Fruit fly (Drosophila melanogaster) S2 (cell line): ENCODE results near the gene Lk.

Experiments used
- CG8478 ChIP-seq: fragments of >200 bp; optimal IDR thresholded peaks from 2 replicates; lab custom pipeline; 2018
- CTCF ChIP-seq, 2 experiments: fragments of >200 bp; optimal IDR thresholded peaks; 2 replicates each; lab custom pipeline; 2018

The Lk gene

DNA sequence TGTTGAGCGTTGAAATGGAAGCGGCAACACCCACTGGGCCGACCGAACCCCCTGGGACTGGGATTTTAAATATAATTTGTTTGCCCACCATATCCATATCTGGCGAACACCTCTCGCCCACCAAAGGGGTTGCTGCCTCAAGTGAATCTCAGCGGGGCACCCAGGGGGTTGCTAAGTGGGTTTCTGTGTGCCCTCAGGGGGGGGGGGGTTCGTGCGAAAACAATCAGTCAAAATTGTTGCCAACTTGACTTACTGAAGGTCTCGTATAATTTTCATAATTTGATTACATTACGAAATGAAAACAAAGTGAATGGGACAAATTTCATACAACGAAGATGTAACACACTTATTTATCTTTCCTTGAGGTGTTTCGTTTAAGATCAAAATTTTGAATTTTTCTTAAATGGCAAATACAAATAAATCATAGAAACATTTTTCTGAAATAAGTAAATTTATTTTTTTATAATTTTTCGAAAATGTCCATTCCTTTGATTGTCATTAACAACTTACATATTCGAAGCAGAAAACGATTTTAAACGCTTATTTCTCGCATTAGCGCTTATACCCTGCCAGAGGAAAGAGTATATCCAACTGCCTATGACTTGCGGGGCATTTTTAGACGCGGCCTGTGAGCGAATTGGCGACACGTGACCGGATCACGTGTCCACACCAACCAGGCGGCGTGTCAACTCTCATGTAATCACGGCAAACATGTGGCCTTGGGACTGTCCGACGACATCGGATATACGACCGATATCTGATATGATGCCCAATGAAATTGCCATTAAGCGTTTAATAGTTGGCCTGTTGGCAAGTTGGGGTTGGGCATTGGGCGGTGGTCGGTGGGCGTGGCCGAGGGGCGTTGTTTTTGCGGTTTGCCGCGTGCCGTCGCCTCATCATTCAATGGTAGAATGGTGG, 9.3 kb upstream of the Lk start:
- TF ChIP-seq CTCF (optimal IDR thresholded peaks at IDR 0.05; lab: Kevin White, UChicago) (no peak), CG8478 (lab: Kevin White, UChicago) (no peak)

DNA sequence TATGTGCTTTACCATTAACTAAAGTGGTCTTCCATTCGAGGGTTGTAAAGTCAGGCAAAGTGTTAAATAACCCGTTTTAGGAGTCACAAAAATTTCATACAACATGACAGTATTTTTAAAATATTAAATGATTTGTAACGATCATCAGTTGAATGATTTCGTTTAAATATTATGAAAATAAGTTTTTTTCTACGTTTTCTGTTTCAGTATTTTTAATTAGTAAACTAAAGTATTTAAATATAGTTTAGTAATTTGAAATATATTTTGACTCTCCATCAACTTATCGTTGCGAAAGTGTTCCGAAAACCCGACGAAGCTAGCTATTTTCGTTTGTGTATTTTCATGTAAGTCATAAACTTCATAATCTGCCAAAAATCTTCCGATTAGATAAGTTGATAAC, 6.6 kb upstream of the Lk start, which contains the start of gene CG42758:
CG42758 (plus strand) TSS at position 301 of the 400 bp plus-strand sequence.
- TF ChIP-seq CG8478 (lab: Kevin White, UChicago) = no peak
- TF ChIP-seq CTCF (optimal IDR thresholded peaks at IDR 0.05; lab: Kevin White, UChicago) = no peak

DNA sequence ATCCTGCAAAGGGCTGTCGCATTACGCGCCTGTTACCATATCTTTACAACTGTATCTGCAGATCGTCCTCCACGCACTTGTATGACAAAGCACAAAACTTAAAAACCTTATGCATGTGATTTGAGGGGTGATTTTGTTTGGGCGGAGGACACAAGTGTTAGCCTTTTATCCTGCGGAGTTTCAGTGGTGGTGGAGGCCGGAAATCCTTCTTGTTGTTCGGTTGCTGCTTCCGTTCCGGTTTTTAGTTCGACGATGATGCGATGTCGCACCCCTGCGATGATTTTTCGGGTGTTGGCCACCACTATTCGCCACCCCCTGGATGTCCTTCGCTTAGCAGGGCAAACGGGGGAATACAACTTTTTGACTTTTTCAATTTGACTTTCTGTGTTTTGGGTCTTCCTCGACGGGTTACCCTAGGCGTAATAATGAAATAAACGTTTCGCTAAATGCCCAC, 4.6 kb upstream of the Lk start:
- TF ChIP-seq CTCF (optimal IDR thresholded peaks at IDR 0.05; lab: Kevin White, UChicago) = no peak

DNA sequence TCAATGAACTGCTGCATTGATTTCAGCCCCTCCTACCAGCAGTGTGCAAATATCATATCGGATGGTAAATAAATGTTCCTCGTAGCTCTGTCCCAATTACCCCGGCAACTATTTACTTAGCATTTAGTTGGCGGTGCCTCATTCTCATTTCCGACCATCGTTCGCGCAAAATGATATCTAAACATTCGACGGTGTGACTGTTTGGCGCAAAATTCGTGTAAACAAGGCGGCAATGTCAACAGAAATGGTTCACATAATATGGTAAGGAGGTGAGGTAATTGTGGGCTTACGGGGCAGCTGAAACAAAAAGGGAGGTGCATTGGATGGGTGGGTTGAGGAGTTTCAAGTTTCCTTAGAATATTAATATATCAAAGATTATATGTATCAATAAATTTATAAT, 3.8 kb upstream of the Lk start:
- TF ChIP-seq CTCF (optimal IDR thresholded peaks at IDR 0.05; lab: Kevin White, UChicago) = no peak
- TF ChIP-seq CG8478 (lab: Kevin White, UChicago) = no peak

DNA sequence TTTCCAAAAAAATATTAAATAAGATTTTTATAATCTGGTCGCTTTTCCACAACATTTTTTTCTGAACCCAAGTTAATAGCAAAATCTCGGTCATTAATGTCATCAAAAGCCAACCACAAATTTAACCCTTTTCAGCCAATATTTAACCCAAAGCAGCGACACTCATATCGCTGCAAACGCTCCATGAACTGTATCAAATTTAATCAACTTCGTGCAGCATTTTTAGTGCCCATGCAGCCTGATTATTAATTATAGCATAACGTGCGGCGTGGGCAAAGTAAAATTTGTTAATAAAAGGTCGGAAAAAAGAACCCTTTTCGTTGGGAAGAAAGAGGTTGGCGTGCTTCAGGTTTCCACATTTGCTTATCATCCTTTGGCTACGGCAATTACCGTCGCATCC, 2.9 kb upstream of the Lk start:
- no peak for TF ChIP-seq CG8478 (lab: Kevin White, UChicago)
- peak; percentile 22 to 50 for TF ChIP-seq CTCF (optimal IDR thresholded peaks at IDR 0.05; lab: Kevin White, UChicago)

DNA sequence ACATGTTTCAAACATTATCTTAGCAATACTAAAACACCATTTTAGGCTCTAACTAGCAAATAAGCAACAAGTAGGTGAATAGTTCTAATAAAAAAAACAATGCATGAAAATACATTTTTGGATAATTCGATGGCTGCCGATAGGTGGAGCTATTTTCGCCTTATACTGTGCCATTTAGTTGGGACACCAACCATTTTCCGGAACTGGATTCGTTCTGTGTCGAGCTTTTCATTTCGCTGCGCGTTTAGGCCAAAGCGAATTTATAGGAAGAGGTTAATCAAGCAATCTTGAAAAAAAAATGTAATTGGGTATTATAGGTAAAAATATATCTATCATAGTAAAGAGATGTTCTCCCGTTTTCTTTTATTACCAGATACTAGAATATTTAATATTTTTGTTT, 2.1 kb upstream of the Lk start:
- peak; percentile 94 for TF ChIP-seq CTCF (optimal IDR thresholded peaks at IDR 0.05; lab: Kevin White, UChicago)
- no peak for TF ChIP-seq CG8478 (lab: Kevin White, UChicago)

DNA sequence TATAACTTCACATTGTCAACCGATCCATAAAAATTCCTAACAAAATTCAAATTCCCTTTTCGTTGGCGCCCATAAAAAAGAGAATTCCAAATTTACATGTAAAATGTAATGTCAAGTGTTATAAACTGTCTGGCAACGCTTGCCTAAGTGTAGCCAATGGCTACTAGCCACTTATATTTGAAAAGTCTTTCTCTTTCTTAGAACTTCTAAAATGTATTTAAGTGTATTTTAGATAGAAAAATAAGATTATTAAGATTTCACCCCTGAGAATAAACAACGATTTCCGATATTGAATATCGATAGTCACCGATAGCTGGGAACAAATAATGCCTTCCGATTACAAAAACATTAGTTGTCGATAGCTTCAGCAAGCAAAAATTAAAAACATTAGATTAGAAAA, 905 bp downstream of the Lk start, which contains the start of gene CG34039:
CG34039 (plus strand) TSS at position 342 of the 400 bp plus-strand sequence.
- no peak for TF ChIP-seq CTCF (optimal IDR thresholded peaks at IDR 0.05; lab: Kevin White, UChicago)
- TF ChIP-seq CG8478 (lab: Kevin White, UChicago) = no peak

DNA sequence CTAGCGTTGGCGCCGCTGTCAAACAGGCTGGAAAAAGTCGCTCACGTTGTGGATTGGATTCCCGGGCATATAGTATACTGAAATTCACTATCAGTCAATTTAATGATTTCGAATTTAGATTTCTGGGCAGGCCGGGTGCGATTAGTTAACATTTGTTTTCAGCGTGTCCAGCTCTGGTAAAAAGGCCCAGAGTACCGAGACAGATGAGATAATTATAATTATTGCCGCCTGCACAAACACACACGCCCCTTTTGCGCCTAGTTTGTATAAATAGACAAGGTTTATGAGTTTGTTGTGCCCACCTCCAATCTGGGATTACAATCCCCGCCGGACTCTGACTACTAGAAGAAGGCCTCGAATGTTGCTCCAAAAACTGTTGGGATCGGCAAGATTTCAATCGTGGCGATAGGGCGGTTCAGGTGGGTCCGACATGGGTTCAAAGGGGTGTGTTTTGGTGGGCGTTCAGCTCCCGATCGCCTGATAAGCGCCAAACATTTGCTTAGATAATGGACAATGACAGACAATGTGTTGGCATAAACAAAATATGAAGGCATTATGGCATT, 1.5 kb downstream of the Lk start:
- TF ChIP-seq CTCF (optimal IDR thresholded peaks at IDR 0.05; lab: Kevin White, UChicago) (no peak), CG8478 (lab: Kevin White, UChicago) (no peak)

DNA sequence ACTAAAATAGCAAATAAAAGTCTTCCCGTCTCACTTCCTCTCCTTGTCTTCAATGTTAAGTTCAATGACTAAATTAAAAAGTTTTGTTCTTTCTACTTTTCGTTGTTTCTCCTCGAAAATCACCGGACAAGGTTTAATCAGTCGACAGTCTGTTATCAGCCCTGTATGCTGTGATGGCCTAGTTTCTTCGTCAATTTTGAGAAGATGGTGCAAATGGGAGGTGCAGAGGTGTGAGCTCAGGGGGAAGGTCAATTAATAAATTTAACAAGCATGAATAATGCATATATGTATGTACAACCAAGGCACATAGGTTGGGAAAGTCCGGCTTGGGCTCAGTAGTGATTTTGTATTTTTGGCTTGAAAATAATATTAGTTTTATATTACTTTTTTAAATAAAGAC, 2.5 kb downstream of the Lk start:
- TF ChIP-seq CTCF (optimal IDR thresholded peaks at IDR 0.05; lab: Kevin White, UChicago) (no peak), CG8478 (lab: Kevin White, UChicago) (no peak)

DNA sequence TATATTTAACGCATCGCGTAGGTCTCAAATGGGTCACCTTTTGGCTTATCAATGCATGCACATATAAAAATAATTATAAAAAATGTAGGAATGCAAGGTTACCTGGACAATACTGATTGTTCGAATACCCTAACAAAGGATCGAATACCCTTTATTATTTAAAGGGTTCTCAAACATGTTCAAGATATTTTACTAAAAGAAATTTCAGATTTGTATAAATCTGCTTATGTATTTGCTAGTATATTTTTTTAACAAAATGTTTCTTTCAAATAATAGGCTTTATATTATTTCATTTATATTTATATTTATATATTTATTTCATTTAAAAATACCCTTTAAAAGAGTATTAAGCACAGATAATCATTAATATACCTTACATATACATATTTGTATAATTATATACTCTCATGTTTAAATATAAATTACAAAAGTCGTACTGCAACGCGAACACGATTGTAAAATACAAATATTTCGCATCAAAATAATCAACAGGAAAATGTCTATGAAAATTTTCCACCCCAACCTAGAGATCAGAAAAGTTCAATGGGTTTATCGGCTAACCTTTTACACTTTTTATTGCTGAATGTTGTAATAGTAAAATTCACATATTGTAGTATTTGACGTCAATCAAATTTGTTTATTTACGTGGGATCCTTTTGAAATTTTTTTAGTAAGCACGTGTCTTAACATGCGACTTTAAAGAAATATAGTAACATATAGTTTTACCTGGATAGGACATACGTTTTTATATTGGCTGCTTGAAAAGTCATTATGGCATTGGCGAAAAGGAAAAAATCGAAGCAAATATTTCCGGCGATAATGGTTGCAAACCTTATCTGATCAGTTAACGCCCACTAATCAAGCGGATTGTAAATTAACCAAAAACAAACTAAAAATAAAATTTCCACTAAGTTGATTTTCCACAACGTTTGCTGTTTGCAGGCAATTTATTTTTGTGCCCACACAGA, 3.5 kb downstream of the Lk start:
- TF ChIP-seq CTCF (optimal IDR thresholded peaks at IDR 0.05; lab: Kevin White, UChicago) (no peak), CG8478 (lab: Kevin White, UChicago) (no peak)

DNA sequence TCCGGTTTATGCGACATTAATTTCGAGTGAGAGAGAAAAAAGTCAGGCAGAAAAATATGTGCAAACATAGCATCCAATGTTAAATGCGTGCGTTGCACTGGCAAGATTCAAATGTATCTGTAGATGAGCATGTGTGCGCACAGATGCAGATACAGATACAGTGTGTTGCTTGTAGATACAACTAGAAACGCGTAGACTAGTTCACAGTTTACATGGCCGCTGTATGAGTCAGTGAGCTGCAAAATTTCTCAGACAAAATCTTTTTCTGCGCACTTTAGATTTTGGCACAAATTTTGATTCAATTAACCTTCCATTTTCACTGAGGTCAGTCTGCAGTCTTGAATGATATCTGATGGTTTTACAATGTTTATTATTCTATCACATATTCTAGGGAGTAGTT, 4.4 kb downstream of the Lk start:
- no peak for TF ChIP-seq CTCF (optimal IDR thresholded peaks at IDR 0.05; lab: Kevin White, UChicago)
- TF ChIP-seq CG8478 (lab: Kevin White, UChicago) = no peak

DNA sequence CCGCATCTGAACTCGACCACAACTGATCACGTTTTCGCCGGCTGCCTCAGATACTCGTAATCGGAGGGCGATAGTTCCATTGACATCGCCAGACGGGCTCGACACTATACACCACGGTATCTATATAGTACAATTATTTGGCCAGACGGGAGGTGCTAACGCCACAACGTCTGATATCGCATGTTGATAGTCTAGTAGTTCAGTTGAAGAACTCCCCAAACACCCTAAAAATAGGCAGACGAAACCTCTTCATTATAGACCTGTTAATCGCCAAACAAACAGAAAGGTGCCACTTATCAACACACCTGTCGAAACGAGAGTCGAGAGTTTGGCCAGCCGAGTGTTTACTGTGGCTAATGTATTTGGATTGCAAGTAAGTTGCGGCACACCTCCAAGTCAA, 5.5 kb downstream of the Lk start:
- no peak for TF ChIP-seq CTCF (optimal IDR thresholded peaks at IDR 0.05; lab: Kevin White, UChicago)
- TF ChIP-seq CG8478 (lab: Kevin White, UChicago) = no peak

DNA sequence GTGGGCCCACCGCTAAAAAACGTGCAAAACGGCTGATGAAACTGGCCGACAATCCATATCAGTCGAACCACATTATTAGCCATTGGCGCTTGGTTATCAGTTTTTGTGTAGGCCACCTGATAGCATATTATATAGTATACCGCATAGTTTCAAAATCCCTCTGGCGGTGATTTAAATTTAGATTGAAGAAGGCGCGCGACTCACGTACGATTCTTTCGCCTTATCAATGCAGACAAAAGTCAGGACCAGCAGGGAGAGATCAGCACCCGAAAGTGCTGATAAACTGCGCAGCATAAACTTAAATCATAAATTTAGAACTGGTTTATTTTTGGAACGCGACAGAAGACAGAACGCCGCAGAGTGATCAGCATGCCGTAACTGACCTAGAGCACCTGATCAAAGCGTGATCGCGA, 6.7 kb downstream of the Lk start:
- TF ChIP-seq CG8478 (lab: Kevin White, UChicago) (no peak), CTCF (optimal IDR thresholded peaks at IDR 0.05; lab: Kevin White, UChicago) (no peak)

DNA sequence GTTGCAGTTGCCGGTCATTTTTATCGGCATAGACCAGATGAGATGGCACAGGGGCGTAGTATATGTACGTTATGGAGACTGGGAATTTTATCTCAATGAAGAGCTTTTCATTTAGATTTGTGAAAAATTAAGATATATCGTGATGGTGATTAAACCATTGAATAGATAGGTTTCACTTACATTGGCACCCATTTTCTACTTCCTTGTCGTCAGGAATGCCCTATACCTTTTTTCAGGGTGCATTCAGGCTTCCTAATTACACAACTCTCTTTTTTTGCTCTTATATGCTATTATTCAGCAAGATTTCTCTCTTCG, 7.7 kb downstream of the Lk start:
- TF ChIP-seq CTCF (optimal IDR thresholded peaks at IDR 0.05; lab: Kevin White, UChicago) (no peak), CG8478 (lab: Kevin White, UChicago) (no peak)
